Fruit fly (Drosophila melanogaster) whole organism, embryonic: ENCODE measurements around the gene MED15.
A peak's percentile ranks its signal among the peaks of the same experiment; 100 is the strongest.

ENCODE experiments used
- B-H2 ChIP-seq: fragments of 200-800 bp; sonication (Bioruptor generic); optimal IDR thresholded peaks from 2 replicates; lab custom pipeline; 2018; ENCODE audit warnings: missing biosample characterization, mild to moderate bottlenecking, missing genetic modification characterization
- Bdp1 ChIP-seq: fragments of 200-800 bp; sonication (Bioruptor generic); optimal IDR thresholded peaks from 3 replicates; lab custom pipeline; 2016; ENCODE audit warnings: missing biosample characterization, missing genetic modification characterization
- Blimp-1 ChIP-seq: fragments of 200-800 bp; sonication (Bioruptor generic); optimal IDR thresholded peaks from 3 replicates; lab custom pipeline; 2018; ENCODE audit warnings: missing biosample characterization, missing genetic modification characterization, mild to moderate bottlenecking, moderate library complexity, missing genetic modification reagents
- BtbVII ChIP-seq: fragments of 200-800 bp; sonication (Bioruptor generic); optimal IDR thresholded peaks from 3 replicates; lab custom pipeline; 2017; ENCODE audit warnings: missing biosample characterization, mild to moderate bottlenecking, missing genetic modification characterization
- Bteb2 ChIP-seq: fragments of 200-800 bp; sonication (Bioruptor generic); optimal IDR thresholded peaks from 2 replicates; lab custom pipeline; 2016; ENCODE audit warnings: missing biosample characterization, missing genetic modification characterization
- CG10267 ChIP-seq: fragments of 200-800 bp; sonication (Bioruptor generic); optimal IDR thresholded peaks from 2 replicates; lab custom pipeline; 2018; ENCODE audit warnings: missing biosample characterization, mild to moderate bottlenecking, missing genetic modification characterization, moderate library complexity
- CG11695 ChIP-seq: fragments of 200-800 bp; sonication (Bioruptor generic); IDR thresholded peaks from 3 replicates; pipeline ENCODE4 v1.3.6; 2022; ENCODE audit warnings: missing biosample characterization, missing genetic modification characterization
- CG12104 ChIP-seq: fragments of 200-800 bp; sonication (Bioruptor generic); optimal IDR thresholded peaks from 3 replicates; lab custom pipeline; 2016; ENCODE audit warnings: missing biosample characterization, missing genetic modification characterization
- CG12299 ChIP-seq: fragments of 200-800 bp; sonication (Bioruptor generic); optimal IDR thresholded peaks from 2 replicates; lab custom pipeline; 2018; ENCODE audit warnings: missing biosample characterization, mild to moderate bottlenecking, missing genetic modification characterization
- CG1647 ChIP-seq: fragments of 200-800 bp; sonication (Bioruptor generic); optimal IDR thresholded peaks from 3 replicates; lab custom pipeline; 2016; ENCODE audit warnings: missing biosample characterization, missing genetic modification characterization
- CG18011 ChIP-seq: fragments of 200-800 bp; sonication (Bioruptor generic); optimal IDR thresholded peaks from 2 replicates; lab custom pipeline; 2017; ENCODE audit warnings: missing biosample characterization, missing genetic modification characterization, mild to moderate bottlenecking, moderate library complexity, missing genotype
- CG4404 ChIP-seq: fragments of 200-800 bp; sonication (Bioruptor generic); IDR thresholded peaks from 2 replicates; pipeline ENCODE4 v1.3.6; 2022; ENCODE audit warnings: missing biosample characterization, missing genetic modification characterization
- CG4820 ChIP-seq: fragments of 200-800 bp; sonication (Bioruptor generic); optimal IDR thresholded peaks from 3 replicates; lab custom pipeline; 2016; ENCODE audit warnings: missing biosample characterization, missing genetic modification characterization
- CG6689 ChIP-seq: fragments of 200-800 bp; sonication (Bioruptor generic); IDR thresholded peaks from 2 replicates; pipeline ENCODE4 v1.3.6; 2022; ENCODE audit warnings: missing biosample characterization, missing genetic modification characterization
- CG7372 ChIP-seq: fragments of 200-800 bp; sonication (Bioruptor generic); IDR thresholded peaks from 2 replicates; pipeline ENCODE4 v1.3.6; 2022; ENCODE audit warnings: missing biosample characterization, missing genetic modification characterization
- CG7745 ChIP-seq: fragments of 200-800 bp; sonication (Bioruptor generic); optimal IDR thresholded peaks from 2 replicates; lab custom pipeline; 2018; ENCODE audit warnings: missing biosample characterization, mild to moderate bottlenecking, missing genetic modification characterization, moderate library complexity
- CG7928 ChIP-seq: fragments of 200-800 bp; sonication (Bioruptor generic); optimal IDR thresholded peaks from 2 replicates; lab custom pipeline; 2017; ENCODE audit warnings: missing biosample characterization, mild to moderate bottlenecking, missing genetic modification characterization
- CG7987 ChIP-seq: fragments of 200-800 bp; sonication (Bioruptor generic); optimal IDR thresholded peaks from 2 replicates; lab custom pipeline; 2018; ENCODE audit warnings: missing biosample characterization, mild to moderate bottlenecking, missing genetic modification characterization, moderate library complexity
- CG8924 ChIP-seq: fragments of 200-800 bp; optimal IDR thresholded peaks from 3 replicates; lab custom pipeline; 2019; ENCODE audit warnings: missing biosample characterization, mild to moderate bottlenecking, missing genetic modification characterization, moderate library complexity
- CoRest ChIP-seq: fragments of 200-800 bp; sonication (Bioruptor generic); optimal IDR thresholded peaks from 3 replicates; lab custom pipeline; 2018; ENCODE audit warnings: missing biosample characterization, mild to moderate bottlenecking, missing genetic modification characterization, moderate library complexity
- Dbx ChIP-seq: fragments of 200-800 bp; sonication (Bioruptor generic); IDR thresholded peaks from 3 replicates; pipeline ENCODE4 v1.3.6; 2022; ENCODE audit warnings: missing biosample characterization, missing genetic modification characterization
- Doc3 ChIP-seq: fragments of 200-800 bp; sonication (Bioruptor generic); IDR thresholded peaks from 3 replicates; pipeline ENCODE4 v1.3.6; 2022; ENCODE audit warnings: missing biosample characterization, missing genetic modification characterization; ENCODE audit not compliant: partially characterized antibody
- ERR ChIP-seq: fragments of 200-800 bp; sonication (Bioruptor generic); optimal IDR thresholded peaks from 2 replicates; lab custom pipeline; 2016; ENCODE audit warnings: missing biosample characterization, missing genetic modification characterization
- HLH3B ChIP-seq: fragments of 200-800 bp; sonication (Bioruptor generic); IDR thresholded peaks from 2 replicates; pipeline ENCODE4 v1.3.6; 2022; ENCODE audit warnings: missing biosample characterization, missing genetic modification characterization
- HLH4C ChIP-seq: fragments of 200-800 bp; sonication (Bioruptor generic); IDR thresholded peaks from 3 replicates; pipeline ENCODE4 v1.3.6; 2022; ENCODE audit warnings: missing biosample characterization, missing genetic modification characterization; ENCODE audit not compliant: partially characterized antibody
- Hr3 ChIP-seq: fragments of 200-800 bp; sonication (Bioruptor generic); optimal IDR thresholded peaks from 3 replicates; lab custom pipeline; 2016; ENCODE audit warnings: missing biosample characterization, missing genetic modification characterization
- Hr78 ChIP-seq, 2 experiments: fragments of 200-800 bp in 1 of 2; fragments of >200 bp in 1 of 2; sonication (Bioruptor generic) in 1 of 2; optimal IDR thresholded peaks; 2 replicates each; lab custom pipeline; 2017 to 2019; ENCODE audit warnings: missing biosample characterization in 2 of 2, missing genetic modification characterization in 2 of 2, mild to moderate bottlenecking in 1 of 2, moderate library complexity in 1 of 2
- Max ChIP-seq: fragments of 200-800 bp; sonication (Bioruptor generic); optimal IDR thresholded peaks from 2 replicates; lab custom pipeline; 2016; ENCODE audit warnings: missing biosample characterization, mild to moderate bottlenecking, missing genetic modification characterization
- NC2β ChIP-seq: fragments of 200-800 bp; sonication (Bioruptor generic); optimal IDR thresholded peaks from 2 replicates; lab custom pipeline; 2016; ENCODE audit warnings: missing biosample characterization, missing genetic modification characterization
- PHDP ChIP-seq: fragments of 200-800 bp; sonication (Bioruptor generic); optimal IDR thresholded peaks from 3 replicates; lab custom pipeline; 2018; ENCODE audit warnings: missing biosample characterization, mild to moderate bottlenecking, missing genetic modification characterization, moderate library complexity
- Rfx ChIP-seq: fragments of 200-800 bp; sonication (Bioruptor generic); IDR thresholded peaks from 2 replicates; pipeline ENCODE4 v1.3.6; 2022; ENCODE audit warnings: missing biosample characterization, missing genetic modification characterization
- Stat92E ChIP-seq, 3 experiments: fragments of >200 bp in 2 of 3; fragments of 200-800 bp in 1 of 3; sonication (Bioruptor generic) in 1 of 3; optimal IDR thresholded peaks; 2 replicates each; lab custom pipeline; 2017 to 2019; ENCODE audit warnings: missing biosample characterization in 3 of 3, missing genetic modification characterization in 3 of 3, mild to moderate bottlenecking in 1 of 3, moderate library complexity in 1 of 3
- ato ChIP-seq: fragments of 200-800 bp; sonication (Bioruptor generic); IDR thresholded peaks from 2 replicates; pipeline ENCODE4 v1.3.6; 2022; ENCODE audit warnings: missing biosample characterization, missing genetic modification characterization; ENCODE audit not compliant: partially characterized antibody
- bowl ChIP-seq: fragments of 200-800 bp; sonication (Bioruptor generic); IDR thresholded peaks from 2 replicates; pipeline ENCODE4 v1.3.6; 2022; ENCODE audit warnings: missing biosample characterization, missing genetic modification characterization
- chinmo ChIP-seq: fragments of 200-800 bp; sonication (Bioruptor generic); IDR thresholded peaks from 4 replicates; pipeline ENCODE4 v1.3.6; 2022; ENCODE audit warnings: missing biosample characterization, missing genetic modification characterization; ENCODE audit not compliant: partially characterized antibody
- dmrt99B ChIP-seq: fragments of 200-800 bp; sonication (Bioruptor generic); optimal IDR thresholded peaks from 2 replicates; lab custom pipeline; 2018; ENCODE audit warnings: missing biosample characterization, mild to moderate bottlenecking, missing genetic modification characterization, moderate library complexity
- dysf ChIP-seq: fragments of 200-800 bp; sonication (Bioruptor generic); IDR thresholded peaks from 3 replicates; pipeline ENCODE4 v1.3.6; 2022; ENCODE audit warnings: missing biosample characterization, missing genetic modification characterization
- eyg ChIP-seq: fragments of 200-800 bp; sonication (Bioruptor generic); optimal IDR thresholded peaks from 3 replicates; lab custom pipeline; 2016; ENCODE audit warnings: missing biosample characterization, missing genetic modification characterization
- ftz-f1 ChIP-seq: fragments of 200-800 bp; sonication (Bioruptor generic); optimal IDR thresholded peaks from 2 replicates; lab custom pipeline; 2016; ENCODE audit warnings: missing biosample characterization, missing genetic modification characterization
- gce ChIP-seq: fragments of 200-800 bp; sonication (Bioruptor generic); IDR thresholded peaks from 3 replicates; pipeline ENCODE4 v1.3.6; 2022; ENCODE audit warnings: missing biosample characterization, missing genetic modification characterization
- gt ChIP-seq: fragments of 200-800 bp; sonication (Bioruptor generic); IDR thresholded peaks from 2 replicates; pipeline ENCODE4 v1.3.6; 2022; ENCODE audit warnings: missing biosample characterization, missing genetic modification characterization
- jigr1 ChIP-seq: fragments of 200-800 bp; sonication (Bioruptor generic); IDR thresholded peaks from 3 replicates; pipeline ENCODE4 v1.3.6; 2022; ENCODE audit warnings: missing biosample characterization, missing genetic modification characterization
- kah ChIP-seq: fragments of 200-800 bp; sonication (Bioruptor generic); optimal IDR thresholded peaks from 2 replicates; lab custom pipeline; 2018; ENCODE audit warnings: missing biosample characterization, mild to moderate bottlenecking, missing genetic modification characterization
- lbe ChIP-seq: fragments of 200-800 bp; sonication (Bioruptor generic); optimal IDR thresholded peaks from 2 replicates; lab custom pipeline; 2016; ENCODE audit warnings: missing biosample characterization, mild to moderate bottlenecking, missing genetic modification characterization
- mirr ChIP-seq: fragments of 200-800 bp; sonication (Bioruptor generic); optimal IDR thresholded peaks from 3 replicates; lab custom pipeline; 2018; ENCODE audit warnings: missing biosample characterization, mild to moderate bottlenecking, missing genetic modification characterization
- p53 ChIP-seq: fragments of 200-800 bp; sonication (Bioruptor generic); optimal IDR thresholded peaks from 2 replicates; lab custom pipeline; 2016; ENCODE audit warnings: missing biosample characterization, missing genetic modification characterization
- schlank ChIP-seq: fragments of 200-800 bp; sonication (Bioruptor generic); optimal IDR thresholded peaks from 2 replicates; lab custom pipeline; 2018; ENCODE audit warnings: missing biosample characterization, mild to moderate bottlenecking, missing genetic modification characterization
- so ChIP-seq: fragments of 200-800 bp; sonication (Bioruptor generic); IDR thresholded peaks from 3 replicates; pipeline ENCODE4 v1.3.6; 2022; ENCODE audit warnings: missing biosample characterization, missing genetic modification characterization
- tgo ChIP-seq: fragments of 200-800 bp; sonication (Bioruptor generic); IDR thresholded peaks from 3 replicates; pipeline ENCODE4 v1.3.6; 2022; ENCODE audit warnings: missing biosample characterization, missing genetic modification characterization
- usp ChIP-seq: fragments of >200 bp; optimal IDR thresholded peaks from 2 replicates; lab custom pipeline; 2017; ENCODE audit warnings: missing biosample characterization, missing genetic modification characterization

The MED15 gene

DNA sequence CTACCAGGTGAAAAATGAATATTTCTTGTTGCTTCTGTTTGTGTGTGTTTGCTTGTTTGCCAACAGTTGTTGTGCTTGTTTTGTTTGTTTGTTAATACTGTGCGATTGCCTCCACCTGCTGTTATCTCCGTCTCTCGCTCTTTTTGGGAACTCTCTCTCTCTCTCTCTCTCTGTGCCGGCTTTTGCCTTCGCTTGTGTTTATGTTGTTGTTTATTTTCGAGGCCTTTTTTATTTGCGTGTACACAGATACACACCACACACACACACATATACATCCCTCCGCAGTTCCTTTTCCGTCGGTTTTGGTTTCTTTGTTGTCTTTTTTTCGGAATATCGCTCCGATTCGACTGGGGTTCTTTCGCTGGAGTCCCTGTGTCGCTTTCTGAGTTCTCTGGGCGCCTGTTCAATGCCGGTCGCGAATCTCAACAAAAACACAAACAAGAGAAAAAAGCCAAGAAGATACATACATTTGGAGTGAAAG, 37.8 kb downstream of the MED15 start (continued):
- peak; percentile 68 for TF ChIP-seq kah (GFP tag; lab: Kevin White, UChicago)
- TF ChIP-seq dmrt99B (tag; lab: Kevin White, UChicago), result peak; percentile 48
- TF ChIP-seq PHDP (tag; lab: Kevin White, UChicago), result peak; percentile 66
- peak; percentile 52 for TF ChIP-seq CG4820 (GFP tag; lab: Kevin White, UChicago)
- TF ChIP-seq Stat92E (GFP tag; optimal IDR thresholded peaks at IDR 0.05; lab: Kevin White, UChicago), result peak in 1 of 3 experiments; percentile 14
- peak; percentile 53; the same call in 2 of the 3 replicates for TF ChIP-seq CG11695
- TF ChIP-seq BtbVII (GFP tag; lab: Kevin White, UChicago), result peak; percentile 74
- TF ChIP-seq CG6689 (GFP tag; lab: Robert Waterston, UW), result no peak
- TF ChIP-seq Doc3, result 0 out of 3 replicates have a peak, but pooled peaks have one; percentile 17
- peak; percentile 10 for TF ChIP-seq p53 (GFP tag; lab: Kevin White, UChicago)
- peak; percentile 20 for TF ChIP-seq ftz-f1
- peak; percentile 29 for TF ChIP-seq Hr3
- TF ChIP-seq CG7987 (GFP tag; lab: Kevin White, UChicago), result peak; percentile 67
- TF ChIP-seq tgo (GFP tag; lab: Robert Waterston, UW), result no peak; the same call in 2 of the 3 replicates
- TF ChIP-seq HLH4C, result no peak
- no peak for TF ChIP-seq dysf (GFP tag; lab: Robert Waterston, UW)
- peak; percentile 79 for TF ChIP-seq NC2β (GFP tag; lab: Kevin White, UChicago)
- peak; percentile 24 for TF ChIP-seq CG18011
- TF ChIP-seq so (GFP tag; lab: Robert Waterston, UW), result peak; percentile 68; the same call in 2 of the 3 replicates
- no peak for TF ChIP-seq ato (GFP tag; lab: Robert Waterston, UW)
- TF ChIP-seq Dbx (GFP tag; lab: Robert Waterston, UW), result 0 out of 3 replicates have a peak, but pooled peaks have one; percentile 34
- TF ChIP-seq B-H2, result peak; percentile 33
- TF ChIP-seq CG1647, result peak; percentile 30
- no peak for TF ChIP-seq gt (GFP tag; lab: Robert Waterston, UW)
- peak; percentile 70; the same call in 1 of the 3 replicates for TF ChIP-seq gce
- peak; percentile 65 for TF ChIP-seq CG10267 (tag; lab: Kevin White, UChicago)
- TF ChIP-seq usp (GFP tag; lab: Kevin White, UChicago), result no peak
- TF ChIP-seq Blimp-1 (GFP tag; lab: Kevin White, UChicago), result peak; percentile 69
- peak; percentile 58 for TF ChIP-seq Bteb2 (GFP tag; lab: Kevin White, UChicago)
- no peak for TF ChIP-seq jigr1 (GFP tag; lab: Robert Waterston, UW)
- peak; percentile 5 for TF ChIP-seq CG12299 (tag; lab: Kevin White, UChicago)
- TF ChIP-seq lbe, result peak; percentile 80
- TF ChIP-seq eyg (GFP tag; lab: Kevin White, UChicago), result peak; percentile 50
- TF ChIP-seq Max (GFP tag; lab: Kevin White, UChicago), result no peak
- TF ChIP-seq bowl (GFP tag; lab: Robert Waterston, UW), result no peak
- TF ChIP-seq CG7372 (GFP tag; lab: Robert Waterston, UW), result no peak
- TF ChIP-seq CG7745 (tag; lab: Kevin White, UChicago), result peak; percentile 61
- no peak for TF ChIP-seq Hr78 (GFP tag; optimal IDR thresholded peaks at IDR 0.05; lab: Kevin White, UChicago)
- peak; percentile 49; the same call in 1 of the 2 replicates for TF ChIP-seq Rfx (GFP tag; lab: Robert Waterston, UW)
- no peak for TF ChIP-seq schlank (tag; lab: Kevin White, UChicago)
- no peak for TF ChIP-seq ERR (GFP tag; lab: Kevin White, UChicago)
- 0 out of 4 replicates have a peak, but pooled peaks have one; percentile 62 for TF ChIP-seq chinmo (GFP tag; lab: Robert Waterston, UW)
- TF ChIP-seq CG7928 (GFP tag; lab: Kevin White, UChicago), result no peak
- no peak for TF ChIP-seq CG4404
- TF ChIP-seq CG12104 (GFP tag; lab: Kevin White, UChicago), result peak; percentile 6
- TF ChIP-seq HLH3B (GFP tag; lab: Robert Waterston, UW), result peak; percentile 61; the same call in 1 of the 2 replicates
- peak; percentile 70 for TF ChIP-seq CG8924 (tag; lab: Kevin White, UChicago)
- peak; percentile 23 for TF ChIP-seq Bdp1 (GFP tag; lab: Kevin White, UChicago)
- peak; percentile 37 for TF ChIP-seq mirr (GFP tag; lab: Kevin White, UChicago)
- TF ChIP-seq CoRest (tag; lab: Kevin White, UChicago), result peak; percentile 56
